Worm (Caenorhabditis elegans): ENCODE measurements around the gene F49C12.1.
"Not testable (repeated sequence)": the region's sequence is repeated elsewhere in the genome, so short reads cannot be mapped to it uniquely, and the experiment has no call there.

Gene F49C12.1

ce11 chrIV:9316068-9316681, 20.0 kb upstream of the F49C12.1 start, which contains the start of the genes F49C12.9 and rpn-7 (continued):
- TF ChIP-seq nhr-25 (tag; optimal IDR thresholded peaks at IDR 0.05; ENCODE audit: borderline replicate concordance, insufficient read depth) (no peak), php-3 (GFP tag; IDR thresholded peaks at IDR 0.05) (no peak), mes-2 (tag; optimal IDR thresholded peaks at IDR 0.05; ENCODE audit: poor library complexity, severe bottlenecking) (peak; percentile 83), lin-1 (GFP tag; IDR thresholded peaks at IDR 0.05) (no peak), daf-16 (GFP tag; optimal IDR thresholded peaks at IDR 0.05) (no peak), daf-16 (tag; optimal IDR thresholded peaks at IDR 0.05) (peak; percentile 12), ctbp-1 (GFP tag; IDR thresholded peaks at IDR 0.05) (0 out of 2 replicates have a peak, but pooled peaks have one; percentile 9), zag-1 (tag; optimal IDR thresholded peaks at IDR 0.05) (no peak), unc-62 (GFP tag; optimal IDR thresholded peaks at IDR 0.05 in 1 of 2) (peak in 1 of 2 experiments; percentile 21), unc-62 (tag; optimal IDR thresholded peaks at IDR 0.05) (no peak), ZK337.2 (GFP tag; IDR thresholded peaks at IDR 0.05) (no peak), spr-1 (tag; optimal IDR thresholded peaks at IDR 0.05) (no peak)

ce11 chrIV:9312827-9313226, 16.7 kb upstream of the F49C12.1 start, which contains the start of gene F49C12.7:
Gene F49C12.7, minus strand, starts transcription at chrIV:9312927.
- TF ChIP-seq aly-2 (tag; optimal IDR thresholded peaks at IDR 0.05); snpc-4 (tag; optimal IDR thresholded peaks at IDR 0.05); lin-38 (GFP tag; IDR thresholded peaks at IDR 0.05): not testable (repeated sequence)

DNA sequence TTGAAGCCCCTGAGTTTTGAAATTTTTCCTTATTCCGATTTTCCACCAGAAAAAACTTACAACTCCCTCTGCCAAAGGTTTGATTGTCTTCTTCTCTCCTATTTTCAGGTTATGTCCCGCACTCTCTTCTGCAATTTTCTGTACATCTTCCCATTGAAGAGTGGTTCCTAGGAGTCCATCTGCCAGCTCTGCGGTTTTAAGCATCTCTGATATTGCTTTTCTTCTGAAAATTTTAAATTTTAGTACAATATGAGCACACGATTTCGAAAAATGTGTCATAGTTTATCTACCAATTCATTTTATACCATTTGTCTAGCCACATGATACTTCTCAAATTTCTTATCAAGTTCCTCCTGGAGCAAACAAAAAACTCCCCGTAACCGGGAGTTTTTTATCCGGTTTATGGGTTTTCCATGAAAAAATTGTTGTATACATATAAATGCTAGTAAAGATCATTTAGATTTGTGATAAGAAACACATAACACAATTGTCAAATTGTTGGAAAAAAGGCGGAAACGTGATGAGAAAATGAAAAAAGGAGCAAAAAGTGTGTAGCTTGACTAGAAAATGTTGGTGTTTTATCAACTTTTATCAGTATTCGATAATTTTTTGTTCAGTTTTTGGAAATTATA, 14.9 kb upstream of the F49C12.1 start:
- TF ChIP-seq hlh-11 (tag; optimal IDR thresholded peaks at IDR 0.05), result peak; percentile 57
- 0 out of 2 replicates have a peak, but pooled peaks have one; percentile 32 for TF ChIP-seq php-3 (GFP tag; IDR thresholded peaks at IDR 0.05)
- no peak for TF ChIP-seq zip-11 (GFP tag; IDR thresholded peaks at IDR 0.05)
- no peak for TF ChIP-seq T26A8.4 (GFP tag; IDR thresholded peaks at IDR 0.05)
- TF ChIP-seq ceh-82 (tag; optimal IDR thresholded peaks at IDR 0.05), result no peak
- TF ChIP-seq daf-16 (GFP tag; optimal IDR thresholded peaks at IDR 0.05), result no peak
- peak; percentile 62 for TF ChIP-seq daf-16 (tag; optimal IDR thresholded peaks at IDR 0.05)
- TF ChIP-seq lin-1 (GFP tag; IDR thresholded peaks at IDR 0.05), result peak; percentile 20; the same call in 1 of the 2 replicates
- TF ChIP-seq aha-1 (tag), result peak; percentile 91
- peak; percentile 74 for TF ChIP-seq nhr-77 (tag; optimal IDR thresholded peaks at IDR 0.05)
- no peak for TF ChIP-seq ceh-32 (tag; optimal IDR thresholded peaks at IDR 0.05; ENCODE audit: poor library complexity)
- TF ChIP-seq tag-97 (GFP tag; IDR thresholded peaks at IDR 0.05), result no peak
- peak; percentile 13 for TF ChIP-seq T20F7.1 (GFP tag; optimal IDR thresholded peaks at IDR 0.05)
- TF ChIP-seq unc-62 (GFP tag; optimal IDR thresholded peaks at IDR 0.05 in 1 of 2), result no peak
- TF ChIP-seq unc-62 (tag; optimal IDR thresholded peaks at IDR 0.05), result no peak
- peak; percentile 44 for TF ChIP-seq pqm-1 (tag; optimal IDR thresholded peaks at IDR 0.05)
- TF ChIP-seq saeg-2 (GFP tag; IDR thresholded peaks at IDR 0.05), result no peak
- peak in 1 of 2 experiments; percentile 43 for TF ChIP-seq mdl-1 (tag; optimal IDR thresholded peaks at IDR 0.05)
- TF ChIP-seq zfp-2 (tag; optimal IDR thresholded peaks at IDR 0.05), result no peak
- no peak for TF ChIP-seq Y5F2A.4 (GFP tag; optimal IDR thresholded peaks at IDR 0.05)
- TF ChIP-seq zag-1 (tag; optimal IDR thresholded peaks at IDR 0.05), result no peak
- peak; percentile 71 for TF ChIP-seq nhr-28 (tag; optimal IDR thresholded peaks at IDR 0.05)
- TF ChIP-seq zfp-3 (GFP tag; conservative IDR thresholded peaks at IDR 0.05), result no peak
- no peak for TF ChIP-seq spr-3 (GFP tag; optimal IDR thresholded peaks at IDR 0.05)
- no peak for TF ChIP-seq snpc-4 (tag; optimal IDR thresholded peaks at IDR 0.05)

- TF ChIP-seq spr-3 (GFP tag; optimal IDR thresholded peaks at IDR 0.05), result no peak
- no peak for TF ChIP-seq hlh-11 (tag; optimal IDR thresholded peaks at IDR 0.05)
- TF ChIP-seq madf-5 (GFP tag; IDR thresholded peaks at IDR 0.05), result no peak
- TF ChIP-seq ces-1 (GFP tag; optimal IDR thresholded peaks at IDR 0.05), result no peak
- TF ChIP-seq hmg-1.1 (GFP tag; IDR thresholded peaks at IDR 0.05), result no peak
- TF ChIP-seq lin-15B (tag; optimal IDR thresholded peaks at IDR 0.05), result no peak
- no peak for TF ChIP-seq madf-9 (GFP tag; conservative IDR thresholded peaks at IDR 0.05)
- no peak for TF ChIP-seq nhr-48 (tag; optimal IDR thresholded peaks at IDR 0.05)
Measured at ce11 chrIV:9308975-9309374, 12.8 kb upstream of the F49C12.1 start, which contains the start of gene F49C12.6. Gene F49C12.6, minus strand, starts transcription at chrIV:9309075.

Data from whole organism, L4 larva.